Fruit fly (Drosophila melanogaster): ENCODE results near the gene dco.
A peak's percentile ranks its signal among the peaks of the same experiment; 100 is the strongest.

Gene dco

DNA sequence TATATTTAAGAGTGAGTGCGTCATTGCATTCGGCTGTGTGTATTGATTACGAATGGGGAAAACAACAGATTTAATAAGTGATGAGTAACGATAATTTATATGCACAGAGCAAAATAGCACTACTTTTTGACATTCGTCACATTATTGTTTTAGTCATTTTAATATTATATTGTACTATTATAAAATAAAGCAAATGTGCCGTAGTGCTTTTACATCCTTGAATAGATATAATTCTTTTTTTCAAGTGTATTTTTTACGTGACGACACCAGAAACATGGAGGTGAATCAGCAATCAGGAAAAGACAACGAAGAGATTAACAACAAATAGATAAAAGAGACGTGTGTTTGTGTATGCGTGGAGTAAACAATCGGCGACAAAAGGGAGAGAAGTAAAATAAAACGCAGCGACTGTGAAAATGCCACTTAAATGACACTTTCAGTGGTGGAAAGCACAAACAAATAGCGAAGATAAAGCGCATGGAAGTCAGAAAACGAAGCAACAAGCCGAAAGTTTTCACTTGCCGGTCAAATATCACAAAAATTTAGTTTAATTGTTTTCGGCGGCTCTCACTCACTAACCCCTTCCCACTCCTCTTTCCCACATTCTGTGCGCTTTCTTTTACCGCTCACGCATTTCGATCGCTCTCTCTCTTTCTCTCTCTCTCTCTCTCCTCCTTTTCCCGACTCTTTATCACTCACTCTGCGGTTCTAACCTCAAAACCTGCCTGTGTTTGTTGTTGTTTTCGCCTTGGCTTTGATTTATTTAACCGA lies 1.8 kb downstream of the dco start (continued):
- TF ChIP-seq Pdp1 (GFP tag; optimal IDR thresholded peaks at IDR 0.05) (peak; percentile 35 to 41), lmd (GFP tag; IDR thresholded peaks at IDR 0.05) (peak; percentile 82), en (GFP tag; optimal IDR thresholded peaks at IDR 0.05) (no peak), unpg (GFP tag; optimal IDR thresholded peaks at IDR 0.05) (peak; percentile 85), hkb (optimal IDR thresholded peaks at IDR 0.05) (no peak), hkb (GFP tag; IDR thresholded peaks at IDR 0.05) (peak; percentile 84), Rfx (GFP tag; IDR thresholded peaks at IDR 0.05) (peak; percentile 76), Atf-2 (GFP tag; optimal IDR thresholded peaks at IDR 0.05) (no peak), Dll (GFP tag; IDR thresholded peaks at IDR 0.05; ENCODE audit: partially characterized antibody) (no peak), ewg (GFP tag; optimal IDR thresholded peaks at IDR 0.05) (peak; percentile 68), CG9797 (GFP tag; optimal IDR thresholded peaks at IDR 0.05) (no peak), D19A (tag; optimal IDR thresholded peaks at IDR 0.05) (peak; percentile 85), CG3995 (GFP tag; optimal IDR thresholded peaks at IDR 0.05) (peak; percentile 42), Ets65A (GFP tag) (no peak), CG14014 (GFP tag; IDR thresholded peaks at IDR 0.05) (peak; percentile 70), CG5953 (GFP tag; IDR thresholded peaks at IDR 0.05) (peak; percentile 76), tgo (GFP tag; IDR thresholded peaks at IDR 0.05) (peak; percentile 80), gsb-n (tag; optimal IDR thresholded peaks at IDR 0.05) (peak; percentile 83), TFAM (GFP tag; optimal IDR thresholded peaks at IDR 0.05) (peak; percentile 46), Dref (GFP tag; IDR thresholded peaks at IDR 0.05) (no peak), CG11504 (tag; optimal IDR thresholded peaks at IDR 0.05) (peak; percentile 90), CG9215 (GFP tag; IDR thresholded peaks at IDR 0.05) (peak; percentile 53; the same call in 1 of the 2 replicates), CG7839 (tag; optimal IDR thresholded peaks at IDR 0.05) (peak; percentile 90), CG12391 (tag; optimal IDR thresholded peaks at IDR 0.05) (peak; percentile 85), Trl (optimal IDR thresholded peaks at IDR 0.05) (peak; percentile 86 to 87), Trl (GFP tag; optimal IDR thresholded peaks at IDR 0.05) (no peak), CG12942 (GFP tag; optimal IDR thresholded peaks at IDR 0.05) (peak; percentile 69), CG7745 (tag; optimal IDR thresholded peaks at IDR 0.05) (no peak), CTCF (GFP tag; optimal IDR thresholded peaks at IDR 0.05) (peak; percentile 37), vvl (GFP tag; IDR thresholded peaks at IDR 0.05) (peak; percentile 90), trh (GFP tag; optimal IDR thresholded peaks at IDR 0.05) (peak; percentile 70), otp (GFP tag; IDR thresholded peaks at IDR 0.05) (peak; percentile 68; the same call in 1 of the 3 replicates), jigr1 (GFP tag; IDR thresholded peaks at IDR 0.05) (peak; percentile 69; the same call in 1 of the 3 replicates), CG8359 (GFP tag; optimal IDR thresholded peaks at IDR 0.05; ENCODE audit: borderline replicate concordance) (peak; percentile 69), pnt (GFP tag; optimal IDR thresholded peaks at IDR 0.05) (peak; percentile 18), CG12155 (GFP tag; optimal IDR thresholded peaks at IDR 0.05) (peak; percentile 55), CG3407 (GFP tag; optimal IDR thresholded peaks at IDR 0.05) (peak; percentile 78), Drgx (GFP tag; IDR thresholded peaks at IDR 0.05) (peak; percentile 79), B-H1 (GFP tag; IDR thresholded peaks at IDR 0.05) (peak; percentile 61), sd (tag; optimal IDR thresholded peaks at IDR 0.05) (peak; percentile 37), Hr78 (GFP tag; optimal IDR thresholded peaks at IDR 0.05) (no peak), GATAe (GFP tag; conservative IDR thresholded peaks at IDR 0.05) (no peak; the same call in 1 of the 2 replicates), hb (GFP tag; IDR thresholded peaks at IDR 0.05; ENCODE audit: partially characterized antibody) (no peak), tap (tag; optimal IDR thresholded peaks at IDR 0.05) (peak; percentile 83), CG16779 (GFP tag; IDR thresholded peaks at IDR 0.05) (no peak), CG18011 (GFP tag; optimal IDR thresholded peaks at IDR 0.05) (peak; percentile 55), CG10147 (GFP tag; optimal IDR thresholded peaks at IDR 0.05) (peak; percentile 79), CG2120 (GFP tag; optimal IDR thresholded peaks at IDR 0.05) (peak; percentile 62), eyg (GFP tag; optimal IDR thresholded peaks at IDR 0.05) (no peak), Myb (GFP tag; optimal IDR thresholded peaks at IDR 0.05) (no peak), CG1233 (GFP tag; optimal IDR thresholded peaks at IDR 0.05) (peak; percentile 69)
